Fruit fly (Drosophila melanogaster) whole organism, embryonic: ENCODE data around the gene CG7069.

Source experiments
- Abd-B ChIP-seq: fragments of 200-800 bp; sonication (Bioruptor generic); optimal IDR thresholded peaks from 2 replicates; lab custom pipeline; 2018; ENCODE audit warnings: missing biosample characterization, mild to moderate bottlenecking, missing genetic modification characterization, moderate library complexity
- Asciz ChIP-seq: fragments of 200-800 bp; sonication (Bioruptor generic); optimal IDR thresholded peaks from 2 replicates; lab custom pipeline; 2017; ENCODE audit warnings: missing biosample characterization, mild to moderate bottlenecking, missing genetic modification characterization, missing genetic modification reagents
- CG11093 ChIP-seq: fragments of 200-800 bp; sonication (Bioruptor generic); IDR thresholded peaks from 3 replicates; pipeline ENCODE4 v1.3.6; 2022; ENCODE audit warnings: missing biosample characterization, missing genetic modification characterization
- CG11504 ChIP-seq: fragments of 200-800 bp; sonication (Bioruptor generic); optimal IDR thresholded peaks from 3 replicates; lab custom pipeline; 2019; ENCODE audit warnings: missing biosample characterization, mild to moderate bottlenecking, missing genetic modification characterization, moderate library complexity
- CG11723 ChIP-seq: fragments of 200-800 bp; sonication (Bioruptor generic); optimal IDR thresholded peaks from 2 replicates; lab custom pipeline; 2017; ENCODE audit warnings: missing biosample characterization, mild to moderate bottlenecking, missing genetic modification characterization
- CG12744 ChIP-seq: fragments of 200-800 bp; sonication (Bioruptor generic); optimal IDR thresholded peaks from 2 replicates; lab custom pipeline; 2016; ENCODE audit warnings: missing biosample characterization, missing genetic modification characterization
- CG12769 ChIP-seq: fragments of 200-800 bp; sonication (Bioruptor generic); optimal IDR thresholded peaks from 2 replicates; lab custom pipeline; 2019; ENCODE audit warnings: missing biosample characterization, mild to moderate bottlenecking, missing genetic modification characterization, moderate library complexity
- CG15601 ChIP-seq: fragments of 200-800 bp; sonication (Bioruptor generic); optimal IDR thresholded peaks from 3 replicates; lab custom pipeline; 2019; ENCODE audit warnings: missing biosample characterization, mild to moderate bottlenecking, missing genetic modification characterization, moderate library complexity
- CG18599 ChIP-seq: fragments of 200-800 bp; sonication (Bioruptor generic); optimal IDR thresholded peaks from 3 replicates; lab custom pipeline; 2017; ENCODE audit warnings: missing biosample characterization, missing genetic modification characterization, mild to moderate bottlenecking, moderate library complexity, missing genetic modification reagents
- CG18619 ChIP-seq: fragments of 200-800 bp; sonication (Bioruptor generic); optimal IDR thresholded peaks from 3 replicates; lab custom pipeline; 2017; ENCODE audit warnings: missing biosample characterization, mild to moderate bottlenecking, missing genetic modification characterization
- CG18764 ChIP-seq: fragments of 200-800 bp; sonication (Bioruptor generic); optimal IDR thresholded peaks from 3 replicates; lab custom pipeline; 2016; ENCODE audit warnings: missing biosample characterization, missing genetic modification characterization
- CG2116 ChIP-seq: fragments of 200-800 bp; sonication (Bioruptor generic); optimal IDR thresholded peaks from 3 replicates; lab custom pipeline; 2018; ENCODE audit warnings: missing biosample characterization, mild to moderate bottlenecking, missing genetic modification characterization
- CG3163 ChIP-seq: fragments of 200-800 bp; sonication (Bioruptor generic); optimal IDR thresholded peaks from 3 replicates; lab custom pipeline; 2016; ENCODE audit warnings: missing biosample characterization, missing genetic modification characterization
- CG43689 ChIP-seq: fragments of 200-800 bp; sonication (Bioruptor generic); IDR thresholded peaks from 2 replicates; pipeline ENCODE4 v1.3.6; 2022; ENCODE audit warnings: missing biosample characterization, missing genetic modification characterization
- CG4730 ChIP-seq: fragments of 200-800 bp; sonication (Bioruptor generic); IDR thresholded peaks from 2 replicates; pipeline ENCODE4 v1.3.6; 2022; ENCODE audit warnings: missing biosample characterization, missing genetic modification characterization
- CG7357 ChIP-seq: fragments of 200-800 bp; sonication (Bioruptor generic); IDR thresholded peaks from 3 replicates; pipeline ENCODE4 v1.3.6; 2022; ENCODE audit warnings: missing biosample characterization, missing genetic modification characterization
- CG7839 ChIP-seq: fragments of 200-800 bp; sonication (Bioruptor generic); optimal IDR thresholded peaks from 3 replicates; lab custom pipeline; 2018; ENCODE audit warnings: missing biosample characterization, mild to moderate bottlenecking, missing genetic modification characterization, moderate library complexity
- CG8478 ChIP-seq: fragments of >200 bp; optimal IDR thresholded peaks from 2 replicates; lab custom pipeline; 2018
- CG8924 ChIP-seq: fragments of 200-800 bp; optimal IDR thresholded peaks from 3 replicates; lab custom pipeline; 2019; ENCODE audit warnings: missing biosample characterization, mild to moderate bottlenecking, missing genetic modification characterization, moderate library complexity
- CG9609 ChIP-seq: fragments of 200-800 bp; sonication (Bioruptor generic); optimal IDR thresholded peaks from 3 replicates; lab custom pipeline; 2016; ENCODE audit warnings: missing biosample characterization, missing genetic modification characterization
- Chrac-16 ChIP-seq: fragments of 200-800 bp; sonication (Bioruptor generic); optimal IDR thresholded peaks from 3 replicates; lab custom pipeline; 2016; ENCODE audit warnings: missing biosample characterization, missing genetic modification characterization
- CkIIα-i1 ChIP-seq: fragments of 200-800 bp; sonication (Bioruptor generic); IDR thresholded peaks from 2 replicates; pipeline ENCODE4 v1.3.6; 2022; ENCODE audit warnings: missing biosample characterization, missing genetic modification characterization
- Dad ChIP-seq: fragments of 200-800 bp; sonication (Bioruptor generic); optimal IDR thresholded peaks from 3 replicates; lab custom pipeline; 2016; ENCODE audit warnings: missing biosample characterization, missing genetic modification characterization
- Dip2 ChIP-seq: fragments of 200-800 bp; sonication (Bioruptor generic); IDR thresholded peaks from 2 replicates; pipeline ENCODE4 v1.3.6; 2022; ENCODE audit warnings: missing biosample characterization, missing genetic modification characterization
- Elba2 ChIP-seq: fragments of 200-800 bp; sonication (Bioruptor generic); optimal IDR thresholded peaks from 3 replicates; lab custom pipeline; 2016; ENCODE audit warnings: missing biosample characterization, missing genetic modification characterization
- Hr78 ChIP-seq, 2 experiments: fragments of 200-800 bp in 1 of 2; fragments of >200 bp in 1 of 2; sonication (Bioruptor generic) in 1 of 2; optimal IDR thresholded peaks; 2 replicates each; lab custom pipeline; 2017 to 2019; ENCODE audit warnings: missing biosample characterization in 2 of 2, missing genetic modification characterization in 2 of 2, mild to moderate bottlenecking in 1 of 2, moderate library complexity in 1 of 2
- Lhr ChIP-seq: fragments of 200-800 bp; sonication (Bioruptor generic); optimal IDR thresholded peaks from 3 replicates; lab custom pipeline; 2017; ENCODE audit warnings: mild to moderate bottlenecking, missing biosample characterization, missing genetic modification reagents, missing genetic modification characterization
- Mes4 ChIP-seq: fragments of 200-800 bp; sonication (Bioruptor generic); optimal IDR thresholded peaks from 2 replicates; lab custom pipeline; 2016; ENCODE audit warnings: missing biosample characterization, missing genetic modification characterization
- NFAT ChIP-seq: fragments of 200-800 bp; sonication (Bioruptor generic); IDR thresholded peaks from 2 replicates; pipeline ENCODE4 v1.3.6; 2022; ENCODE audit warnings: missing biosample characterization, missing genetic modification characterization
- PHDP ChIP-seq: fragments of 200-800 bp; sonication (Bioruptor generic); optimal IDR thresholded peaks from 3 replicates; lab custom pipeline; 2018; ENCODE audit warnings: missing biosample characterization, mild to moderate bottlenecking, missing genetic modification characterization, moderate library complexity
- ap ChIP-seq: fragments of 200-800 bp; sonication (Bioruptor generic); IDR thresholded peaks from 2 replicates; pipeline ENCODE4 v1.3.6; 2022; ENCODE audit warnings: missing biosample characterization, missing genetic modification characterization
- bigmax ChIP-seq: fragments of 200-800 bp; sonication (Bioruptor generic); optimal IDR thresholded peaks from 2 replicates; lab custom pipeline; 2018; ENCODE audit warnings: missing biosample characterization, mild to moderate bottlenecking, missing genetic modification characterization
- dimm ChIP-seq: fragments of 200-800 bp; sonication (Bioruptor generic); IDR thresholded peaks from 2 replicates; pipeline ENCODE4 v1.3.6; 2022; ENCODE audit warnings: missing biosample characterization, missing genetic modification characterization
- dm ChIP-seq: fragments of 200-800 bp; sonication (Bioruptor generic); optimal IDR thresholded peaks from 3 replicates; lab custom pipeline; 2016; ENCODE audit warnings: missing biosample characterization, missing genetic modification characterization
- emc ChIP-seq: fragments of 200-800 bp; sonication (Bioruptor generic); optimal IDR thresholded peaks from 2 replicates; lab custom pipeline; 2016; ENCODE audit warnings: missing biosample characterization, missing genetic modification characterization
- ewg ChIP-seq: fragments of 200-800 bp; sonication (Bioruptor generic); optimal IDR thresholded peaks from 3 replicates; lab custom pipeline; 2017; ENCODE audit warnings: mild to moderate bottlenecking, missing biosample characterization, missing genetic modification reagents, missing genetic modification characterization
- fru ChIP-seq: fragments of >200 bp; optimal IDR thresholded peaks from 2 replicates; lab custom pipeline; 2017
- gsb-n ChIP-seq: fragments of 200-800 bp; sonication (Bioruptor generic); optimal IDR thresholded peaks from 3 replicates; lab custom pipeline; 2018; ENCODE audit warnings: missing biosample characterization, mild to moderate bottlenecking, missing genetic modification characterization
- knrl ChIP-seq: fragments of 200-800 bp; sonication (Bioruptor generic); IDR thresholded peaks from 3 replicates; pipeline ENCODE4 v1.3.6; 2022; ENCODE audit warnings: missing biosample characterization, missing genetic modification characterization; ENCODE audit not compliant: partially characterized antibody
- lilli ChIP-seq: fragments of 200-800 bp; sonication (Bioruptor generic); optimal IDR thresholded peaks from 3 replicates; lab custom pipeline; 2016; ENCODE audit warnings: missing biosample characterization, missing genetic modification characterization
- lmd ChIP-seq: fragments of 200-800 bp; sonication (Bioruptor generic); IDR thresholded peaks from 2 replicates; pipeline ENCODE4 v1.3.6; 2022; ENCODE audit warnings: missing biosample characterization, missing genetic modification characterization
- nau ChIP-seq: fragments of 200-800 bp; sonication (Bioruptor generic); optimal IDR thresholded peaks from 3 replicates; lab custom pipeline; 2017; ENCODE audit warnings: missing biosample characterization, mild to moderate bottlenecking, missing genetic modification characterization, missing genetic modification reagents
- nmo ChIP-seq: fragments of 200-800 bp; sonication (Bioruptor generic); optimal IDR thresholded peaks from 2 replicates; lab custom pipeline; 2018; ENCODE audit warnings: missing biosample characterization, mild to moderate bottlenecking, missing genetic modification characterization, moderate library complexity
- odd ChIP-seq: fragments of 200-800 bp; sonication (Bioruptor generic); optimal IDR thresholded peaks from 2 replicates; lab custom pipeline; 2017; ENCODE audit warnings: missing biosample characterization, mild to moderate bottlenecking, missing genetic modification characterization
- peb ChIP-seq: fragments of 200-800 bp; sonication (Bioruptor generic); IDR thresholded peaks from 2 replicates; pipeline ENCODE4 v1.3.6; 2022; ENCODE audit warnings: missing biosample characterization, missing genetic modification characterization
- pita ChIP-seq: fragments of 200-800 bp; sonication (Bioruptor generic); optimal IDR thresholded peaks from 2 replicates; lab custom pipeline; 2017; ENCODE audit warnings: missing biosample characterization, mild to moderate bottlenecking, missing genetic modification characterization
- slbo ChIP-seq: fragments of 200-800 bp; sonication (Bioruptor generic); IDR thresholded peaks from 2 replicates; pipeline ENCODE4 v1.3.6; 2022; ENCODE audit warnings: missing biosample characterization, missing genetic modification characterization
- tio ChIP-seq: fragments of 200-800 bp; sonication (Bioruptor generic); optimal IDR thresholded peaks from 2 replicates; lab custom pipeline; 2017; ENCODE audit warnings: missing biosample characterization, missing genetic modification characterization, inconsistent platforms
- usp ChIP-seq: fragments of >200 bp; optimal IDR thresholded peaks from 2 replicates; lab custom pipeline; 2017; ENCODE audit warnings: missing biosample characterization, missing genetic modification characterization
- vfl ChIP-seq: fragments of 200-800 bp; sonication (Bioruptor generic); optimal IDR thresholded peaks from 2 replicates; lab custom pipeline; 2016; ENCODE audit warnings: missing biosample characterization, missing genetic modification characterization
- wdn ChIP-seq: fragments of 200-800 bp; sonication (Bioruptor generic); IDR thresholded peaks from 2 replicates; pipeline ENCODE4 v1.3.6; 2022; ENCODE audit warnings: missing biosample characterization, missing genetic modification characterization
- z ChIP-seq: fragments of 200-800 bp; sonication (Bioruptor generic); IDR thresholded peaks from 3 replicates; pipeline ENCODE4 v1.3.6; 2022; ENCODE audit warnings: missing biosample characterization, missing genetic modification characterization
- zfh2 ChIP-seq: fragments of 200-800 bp; sonication (Bioruptor generic); optimal IDR thresholded peaks from 2 replicates; lab custom pipeline; 2016; ENCODE audit warnings: missing biosample characterization, missing genetic modification characterization

Gene CG7069

DNA sequence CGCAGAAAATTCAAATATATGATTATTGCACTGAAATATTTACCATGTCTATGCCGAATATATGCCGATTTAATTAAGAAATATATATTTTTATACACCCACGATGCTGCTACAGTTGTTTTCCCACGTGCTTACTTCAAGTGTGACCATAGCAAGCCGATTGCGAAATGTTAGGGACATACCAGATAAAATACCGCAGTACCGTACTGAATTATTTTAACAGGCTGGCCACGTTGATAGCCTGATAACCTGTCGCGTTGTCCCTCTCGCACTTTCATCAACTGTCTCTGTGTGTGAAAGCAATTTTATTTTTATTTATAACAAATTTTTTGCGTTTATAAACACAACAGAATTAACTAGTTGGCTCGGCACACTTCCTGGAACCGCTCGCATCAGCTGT, 48.3 kb downstream of the CG7069 start, which contains the start of the genes Nop56 and mats (continued):
- TF ChIP-seq peb (GFP tag; lab: Robert Waterston, UW), result no peak
- no peak for TF ChIP-seq zfh2
- TF ChIP-seq Lhr, result peak; percentile 45
- no peak for TF ChIP-seq CG43689 (GFP tag; lab: Robert Waterston, UW)
- peak; percentile 25 for TF ChIP-seq CG15601
- no peak for TF ChIP-seq Dad (GFP tag; lab: Kevin White, UChicago)
- TF ChIP-seq z, result no peak
- no peak for TF ChIP-seq gsb-n (tag; lab: Kevin White, UChicago)
- no peak for TF ChIP-seq lilli (GFP tag; lab: Kevin White, UChicago)
- no peak for TF ChIP-seq Chrac-16 (GFP tag; lab: Kevin White, UChicago)
- TF ChIP-seq CG7357 (GFP tag; lab: Robert Waterston, UW), result no peak
- no peak for TF ChIP-seq Abd-B (GFP tag; lab: Kevin White, UChicago)
- TF ChIP-seq Elba2 (GFP tag; lab: Kevin White, UChicago), result peak; percentile 84
- no peak for TF ChIP-seq dimm
- TF ChIP-seq ap, result no peak
- TF ChIP-seq CG8924 (tag; lab: Kevin White, UChicago), result peak; percentile 72
- TF ChIP-seq CG3163, result no peak
- TF ChIP-seq lmd, result no peak
- TF ChIP-seq PHDP (tag; lab: Kevin White, UChicago), result no peak
- TF ChIP-seq CG12769 (tag; lab: Kevin White, UChicago), result no peak
- TF ChIP-seq knrl (GFP tag; lab: Robert Waterston, UW), result no peak
- no peak for TF ChIP-seq tio (GFP tag; lab: Kevin White, UChicago)
- TF ChIP-seq emc (GFP tag; lab: Kevin White, UChicago), result no peak
- no peak for TF ChIP-seq Asciz (GFP tag; lab: Kevin White, UChicago)
- TF ChIP-seq nau (GFP tag; lab: Kevin White, UChicago), result no peak
- TF ChIP-seq CG18599 (GFP tag; lab: Kevin White, UChicago), result no peak
- TF ChIP-seq pita (GFP tag; lab: Kevin White, UChicago), result no peak
- TF ChIP-seq CG11723 (GFP tag; lab: Kevin White, UChicago), result no peak
- no peak for TF ChIP-seq usp (GFP tag; lab: Kevin White, UChicago)
- TF ChIP-seq CkIIα-i1, result no peak
- no peak for TF ChIP-seq fru
- TF ChIP-seq Dip2 (GFP tag; lab: Robert Waterston, UW), result no peak
- peak; percentile 65 for TF ChIP-seq nmo (GFP tag; lab: Kevin White, UChicago)
- TF ChIP-seq CG12744 (GFP tag; lab: Kevin White, UChicago), result no peak
- peak; percentile 54 for TF ChIP-seq slbo (GFP tag; lab: Robert Waterston, UW)
- no peak for TF ChIP-seq odd (GFP tag; lab: Kevin White, UChicago)
- peak; percentile 43 for TF ChIP-seq CG2116 (GFP tag; lab: Kevin White, UChicago)
- TF ChIP-seq CG11504 (tag; lab: Kevin White, UChicago), result no peak
- TF ChIP-seq wdn (GFP tag; lab: Robert Waterston, UW), result no peak
- no peak for TF ChIP-seq CG11093 (GFP tag; lab: Robert Waterston, UW)
- TF ChIP-seq NFAT, result peak; percentile 13; the same call in 1 of the 2 replicates
- no peak for TF ChIP-seq CG7839 (tag; lab: Kevin White, UChicago)
- peak; percentile 98 for TF ChIP-seq dm
- no peak for TF ChIP-seq ewg (GFP tag; lab: Kevin White, UChicago)
- TF ChIP-seq bigmax (GFP tag; lab: Kevin White, UChicago), result peak; percentile 72
- no peak for TF ChIP-seq CG9609 (GFP tag; lab: Kevin White, UChicago)
- TF ChIP-seq Mes4, result no peak
- no peak for TF ChIP-seq CG4730 (GFP tag; lab: Robert Waterston, UW)
- no peak for TF ChIP-seq Hr78 (GFP tag; optimal IDR thresholded peaks at IDR 0.05; lab: Kevin White, UChicago)
- TF ChIP-seq CG8478 (lab: Kevin White, UChicago), result no peak
- TF ChIP-seq CG18764 (GFP tag; lab: Kevin White, UChicago), result no peak
- TF ChIP-seq vfl (GFP tag; lab: Kevin White, UChicago), result no peak
- TF ChIP-seq CG18619 (GFP tag; lab: Kevin White, UChicago), result no peak
